Worm (Caenorhabditis elegans) whole organism, L4/young adult: ENCODE results near the gene gtap-2.

Source experiments
- W03F9.2 ChIP-seq: fragments of 150-350 bp; optimal IDR thresholded peaks from 2 replicates; lab custom pipeline; 2014; ENCODE audit warnings: missing biosample characterization, missing genetic modification characterization
- dao-5 ChIP-seq: sonication (generic microtip); optimal IDR thresholded peaks from 2 replicates; lab custom pipeline; 2016; ENCODE audit warnings: missing genotype, missing genetic modification characterization, moderate library complexity, missing compliant biosample characterization
- him-1 ChIP-seq: sonication (generic microtip); optimal IDR thresholded peaks from 2 replicates; lab custom pipeline; 2016; ENCODE audit warnings: missing genotype, missing genetic modification reagents, missing genetic modification characterization, missing compliant biosample characterization

DNA sequence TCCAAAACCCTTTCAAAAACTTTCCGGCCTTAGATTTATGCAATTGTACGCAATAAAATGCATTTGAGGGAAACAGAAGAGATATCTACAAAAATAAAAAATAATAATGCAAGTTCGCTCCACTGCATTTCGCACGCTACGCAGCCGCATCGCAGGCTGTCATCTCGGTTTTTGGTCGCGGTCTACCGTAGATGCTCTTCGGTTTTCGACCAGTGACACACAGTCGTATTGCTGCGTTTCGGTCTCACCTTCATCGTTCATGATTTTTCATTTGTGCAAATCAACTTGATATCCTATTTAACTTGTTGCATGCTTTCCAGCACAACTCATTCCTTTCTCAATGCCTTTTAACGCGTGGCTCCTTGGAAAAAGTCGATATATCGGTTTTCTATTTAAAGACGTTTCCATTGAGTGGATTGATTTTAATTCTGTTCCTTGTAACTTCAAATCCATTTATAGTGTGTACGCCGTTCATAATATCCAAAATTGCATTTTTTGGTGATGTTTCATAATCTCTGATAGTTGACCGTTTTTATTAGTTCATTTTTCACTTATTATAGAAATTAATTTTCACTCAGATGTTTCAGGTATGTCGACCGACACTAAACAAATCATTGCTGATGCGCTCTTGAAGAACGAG is 27.6 kb upstream of the gtap-2 start, which contains the start of gene vha-1:
- TF ChIP-seq dao-5 (tag; lab: Kevin White, UChicago): no peak
- peak; percentile 87 for TF ChIP-seq W03F9.2 (tag; lab: Kevin White, UChicago)
- TF ChIP-seq him-1 (tag; lab: Kevin White, UChicago): peak; percentile 63
